Worm (Caenorhabditis elegans) whole organism, L4/young adult: Measurements from ENCODE around the gene emb-27.

Source experiments
- W03F9.2 ChIP-seq: fragments of 150-350 bp; optimal IDR thresholded peaks from 2 replicates; lab custom pipeline; 2014; ENCODE audit warnings: missing biosample characterization, missing genetic modification characterization
- him-1 ChIP-seq: sonication (generic microtip); optimal IDR thresholded peaks from 2 replicates; lab custom pipeline; 2016; ENCODE audit warnings: missing genotype, missing genetic modification reagents, missing genetic modification characterization, missing compliant biosample characterization

ce11 chrII:8125439-8125838, 36.5 kb downstream of the emb-27 start:
- TF ChIP-seq him-1 (tag; lab: Kevin White, UChicago) = no peak
- TF ChIP-seq W03F9.2 (tag; lab: Kevin White, UChicago) = no peak
